In the genomic region with DNA sequence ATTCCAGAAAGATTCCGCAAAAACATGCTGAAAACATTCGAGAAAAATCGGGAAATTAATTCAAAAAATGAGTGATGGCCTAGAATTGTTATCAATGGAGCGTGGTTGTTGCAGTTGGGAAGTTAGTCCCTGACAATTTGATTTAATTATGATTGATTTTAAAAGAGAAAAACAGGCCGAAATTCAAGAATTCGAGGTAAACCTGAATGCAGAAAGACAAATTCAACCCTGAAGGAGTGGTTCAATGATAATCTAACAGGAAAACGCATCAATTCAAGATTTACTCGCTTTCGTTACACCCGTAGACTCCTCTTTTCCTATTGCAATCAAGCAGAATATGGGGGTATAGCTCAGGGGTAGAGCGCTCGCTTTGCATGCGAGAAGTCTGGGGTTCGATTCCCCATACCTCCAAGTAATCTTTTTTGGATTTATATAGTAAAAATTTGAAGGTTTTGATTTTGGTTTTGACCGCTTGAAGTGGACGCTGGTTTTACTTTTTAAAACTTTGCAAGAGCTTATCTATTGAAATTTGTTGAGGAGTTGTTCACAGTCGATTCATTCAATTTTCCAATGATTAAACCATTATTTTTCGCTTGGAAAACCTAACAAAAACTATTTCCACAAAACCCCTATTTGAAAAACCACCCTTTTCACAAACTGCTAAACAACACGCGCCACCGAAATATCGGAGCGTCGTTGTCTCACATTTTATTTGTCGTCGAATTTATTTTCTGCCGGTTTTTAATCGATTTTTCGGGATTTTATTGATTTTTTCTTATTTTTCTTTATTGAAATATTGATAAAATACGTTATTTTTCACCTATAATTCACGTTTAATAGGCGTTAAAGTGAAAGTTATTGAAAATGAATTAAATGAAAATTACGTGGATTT, we compare ENCODE assay signal across 5 worm cellular contexts.
TF ChIP-seq lines count a peak whose summit lies in the region.

No protein-coding gene starts in this region.

TF ChIP-seq in whole organism, L1 larva, 84 proteins besides CTCF, POLR2A, EP300 and RAD21 (continues in another document):
- TF ChIP-seq ceh-88 (GFP tag; IDR thresholded peaks at IDR 0.05; lab: Robert Waterston, UW) (no peak), F16B12.6 (tag; optimal IDR thresholded peaks at IDR 0.05; lab: Kevin White, UChicago) (peak; percentile 43), egl-13 (tag; optimal IDR thresholded peaks at IDR 0.05; lab: Kevin White, UChicago) (peak; percentile 67), tbx-2 (tag; optimal IDR thresholded peaks at IDR 0.05; lab: Kevin White, UChicago) (peak; percentile 85), ztf-11 (tag; optimal IDR thresholded peaks at IDR 0.05; lab: Kevin White, UChicago) (peak in 1 of 2 experiments; percentile 76), snu-23 (GFP tag; optimal IDR thresholded peaks at IDR 0.05; lab: Kevin White, UChicago) (peak; percentile 88), nhr-11 (tag; optimal IDR thresholded peaks at IDR 0.05; lab: Kevin White, UChicago) (peak; percentile 57), C34B4.2 (tag; optimal IDR thresholded peaks at IDR 0.05; lab: Kevin White, UChicago) (no peak), elt-3 (tag; optimal IDR thresholded peaks at IDR 0.05; lab: Kevin White, UChicago) (peak in 3 of 6 experiments; percentile 17 to 47 (median 40)), blmp-1 (tag; optimal IDR thresholded peaks at IDR 0.05; lab: Kevin White, UChicago) (peak; percentile 39), nhr-47 (tag; optimal IDR thresholded peaks at IDR 0.05; lab: Kevin White, UChicago) (peak; percentile 89), ceh-63 (GFP tag; optimal IDR thresholded peaks at IDR 0.05; lab: Kevin White, UChicago) (no peak), nhr-12 (tag; optimal IDR thresholded peaks at IDR 0.05; lab: Kevin White, UChicago) (no peak), fkh-10 (GFP tag; optimal IDR thresholded peaks at IDR 0.05; lab: Kevin White, UChicago) (no peak), pqm-1 (tag; optimal IDR thresholded peaks at IDR 0.05; lab: Kevin White, UChicago) (no peak), ceh-82 (tag; optimal IDR thresholded peaks at IDR 0.05; lab: Kevin White, UChicago) (peak; percentile 65 to 82 (median 74))

TF ChIP-seq in whole organism, L3 larva, 47 proteins besides CTCF, POLR2A, EP300 and RAD21 (continues in another document):
- TF ChIP-seq nfya-1 (tag; optimal IDR thresholded peaks at IDR 0.05; lab: Kevin White, UChicago; ENCODE audit: insufficient read depth) = peak; percentile 76
- peak; percentile 91 for TF ChIP-seq nhr-43 (tag; optimal IDR thresholded peaks at IDR 0.05; lab: Kevin White, UChicago; ENCODE audit: poor library complexity, severe bottlenecking)
- TF ChIP-seq unc-39 (tag; optimal IDR thresholded peaks at IDR 0.05; lab: Kevin White, UChicago) = no peak
- no peak for TF ChIP-seq nhr-67 (tag; optimal IDR thresholded peaks at IDR 0.05; lab: Kevin White, UChicago)
- TF ChIP-seq pqm-1 (tag; optimal IDR thresholded peaks at IDR 0.05; lab: Kevin White, UChicago) = peak; percentile 56
- no peak for TF ChIP-seq nhr-12 (tag; optimal IDR thresholded peaks at IDR 0.05; lab: Kevin White, UChicago)
- TF ChIP-seq tbx-2 (tag; optimal IDR thresholded peaks at IDR 0.05; lab: Kevin White, UChicago) = no peak
- TF ChIP-seq eor-1 (tag; optimal IDR thresholded peaks at IDR 0.05; lab: Kevin White, UChicago) = peak in 1 of 2 experiments; percentile 53
- TF ChIP-seq egl-5 (tag; optimal IDR thresholded peaks at IDR 0.05; lab: Kevin White, UChicago) = no peak
- peak; percentile 57 for TF ChIP-seq nhr-11 (tag; optimal IDR thresholded peaks at IDR 0.05; lab: Kevin White, UChicago)
- TF ChIP-seq elt-2 (tag; optimal IDR thresholded peaks at IDR 0.05; lab: Kevin White, UChicago) = peak; percentile 27
- TF ChIP-seq egl-27 (tag; optimal IDR thresholded peaks at IDR 0.05; lab: Kevin White, UChicago) = no peak
- no peak for TF ChIP-seq nhr-77 (tag; optimal IDR thresholded peaks at IDR 0.05; lab: Kevin White, UChicago)
- TF ChIP-seq skn-1 (tag; optimal IDR thresholded peaks at IDR 0.05; lab: Kevin White, UChicago) = peak; percentile 21
- no peak for TF ChIP-seq nhr-28 (tag; optimal IDR thresholded peaks at IDR 0.05; lab: Kevin White, UChicago)
- peak; percentile 13 for TF ChIP-seq jun-1 (tag; optimal IDR thresholded peaks at IDR 0.05; lab: Kevin White, UChicago)

TF ChIP-seq in whole organism, early embryonic, 17 proteins besides CTCF, POLR2A, EP300 and RAD21:
- TF ChIP-seq flt-1 (GFP tag; IDR thresholded peaks at IDR 0.05; lab: Robert Waterston, UW) (peak; percentile 66), tbx-37 (GFP tag; conservative IDR thresholded peaks at IDR 0.05; lab: Robert Waterston, UW) (peak; percentile 3; the same call in 1 of the 2 replicates), sea-1 (GFP tag; conservative IDR thresholded peaks at IDR 0.05; lab: Robert Waterston, UW) (0 out of 2 replicates have a peak, but pooled peaks have one; percentile 22), ceh-36 (tag; optimal IDR thresholded peaks at IDR 0.05; lab: Kevin White, UChicago) (peak; percentile 75), tra-4 (tag; optimal IDR thresholded peaks at IDR 0.05; lab: Kevin White, UChicago) (no peak), B0310.2 (tag; optimal IDR thresholded peaks at IDR 0.05; lab: Kevin White, UChicago) (peak; percentile 49), aly-1 (tag; optimal IDR thresholded peaks at IDR 0.05; lab: Kevin White, UChicago) (peak; percentile 63), hnd-1 (tag; optimal IDR thresholded peaks at IDR 0.05; lab: Kevin White, UChicago) (no peak), ceh-13 (GFP tag; optimal IDR thresholded peaks at IDR 0.05; lab: Kevin White, UChicago) (peak; percentile 66), scrt-1 (GFP tag; IDR thresholded peaks at IDR 0.05; lab: Robert Waterston, UW) (peak; percentile 71), tbx-11 (GFP tag; IDR thresholded peaks at IDR 0.05; lab: Robert Waterston, UW) (peak; percentile 72; the same call in 1 of the 2 replicates), hmbx-1 (tag; optimal IDR thresholded peaks at IDR 0.05; lab: Kevin White, UChicago) (no peak), hmg-4 (GFP tag; optimal IDR thresholded peaks at IDR 0.05; lab: Kevin White, UChicago) (peak; percentile 53), ets-7 (tag; optimal IDR thresholded peaks at IDR 0.05; lab: Kevin White, UChicago) (peak; percentile 17), pes-1 (GFP tag; IDR thresholded peaks at IDR 0.05; lab: Robert Waterston, UW) (peak; percentile 83), ama-1 (optimal IDR thresholded peaks at IDR 0.05; lab: Kevin White, UChicago) (no peak), F13C5.2 (tag; optimal IDR thresholded peaks at IDR 0.05; lab: Kevin White, UChicago) (no peak)
TF ChIP-seq in whole organism, early embryonic: peak in this region for 12.

TF ChIP-seq in whole organism, midembryonic, 9 proteins besides CTCF, POLR2A, EP300 and RAD21:
- TF ChIP-seq T22C8.4 (GFP tag; IDR thresholded peaks at IDR 0.05; lab: Robert Waterston, UW) (peak; percentile 56; the same call in 1 of the 2 replicates), ztf-29 (GFP tag; IDR thresholded peaks at IDR 0.05; lab: Robert Waterston, UW) (no peak; the same call in 1 of the 2 replicates), ztf-23 (GFP tag; IDR thresholded peaks at IDR 0.05; lab: Robert Waterston, UW) (0 out of 2 replicates have a peak, but pooled peaks have one; percentile 60), tab-1 (GFP tag; IDR thresholded peaks at IDR 0.05; lab: Robert Waterston, UW) (peak; percentile 74), cog-1 (tag; optimal IDR thresholded peaks at IDR 0.05; lab: Kevin White, UChicago) (peak; percentile 14), med-1 (GFP tag; optimal IDR thresholded peaks at IDR 0.05; lab: Kevin White, UChicago; ENCODE audit: insufficient read depth) (no peak), ref-1 (GFP tag; conservative IDR thresholded peaks at IDR 0.05; lab: Robert Waterston, UW) (no peak), flt-1 (GFP tag; IDR thresholded peaks at IDR 0.05; lab: Robert Waterston, UW) (peak; percentile 82), klf-2 (GFP tag; conservative IDR thresholded peaks at IDR 0.05; lab: Robert Waterston, UW) (0 out of 2 replicates have a peak, but pooled peaks have one; percentile 55)

TF ChIP-seq in whole organism, young adult, 124 proteins besides CTCF, POLR2A, EP300 and RAD21 (continues in another document):
- TF ChIP-seq hsf-1 (GFP tag; IDR thresholded peaks at IDR 0.05; lab: Robert Waterston, UW) (peak; percentile 97), aptf-2 (GFP tag; conservative IDR thresholded peaks at IDR 0.05; lab: Robert Waterston, UW) (0 out of 2 replicates have a peak, but pooled peaks have one; percentile 24), F23B12.7 (tag; optimal IDR thresholded peaks at IDR 0.05; lab: Kevin White, UChicago; ENCODE audit: insufficient read depth) (no peak), cebp-2 (GFP tag; IDR thresholded peaks at IDR 0.05; lab: Robert Waterston, UW) (peak; percentile 78; the same call in 1 of the 2 replicates), mcd-1 (GFP tag; IDR thresholded peaks at IDR 0.05; lab: Robert Waterston, UW) (peak; percentile 97), snpc-1.3 (tag; optimal IDR thresholded peaks at IDR 0.05; lab: Kevin White, UChicago; ENCODE audit: insufficient read depth) (peak; percentile 79), K12H6.12 (tag; optimal IDR thresholded peaks at IDR 0.05; lab: Kevin White, UChicago) (peak; percentile 72), hmg-1.2 (GFP tag; IDR thresholded peaks at IDR 0.05; lab: Robert Waterston, UW) (peak; percentile 44; the same call in 1 of the 2 replicates), efl-1 (GFP tag; optimal IDR thresholded peaks at IDR 0.05; lab: Kevin White, UChicago) (peak; percentile 39), dox-1 (GFP tag; IDR thresholded peaks at IDR 0.05; lab: Robert Waterston, UW) (peak; percentile 87), rcor-1 (GFP tag; IDR thresholded peaks at IDR 0.05; lab: Robert Waterston, UW) (peak; percentile 56), C17E4.6 (GFP tag; IDR thresholded peaks at IDR 0.05; lab: Robert Waterston, UW) (peak; percentile 52; the same call in 1 of the 2 replicates), nhr-90 (tag; optimal IDR thresholded peaks at IDR 0.05; lab: Kevin White, UChicago) (peak; percentile 76), snpc-4 (GFP tag; optimal IDR thresholded peaks at IDR 0.05; lab: Kevin White, UChicago) (no peak), snpc-4 (tag; optimal IDR thresholded peaks at IDR 0.05; lab: Kevin White, UChicago) (peak in 3 of 4 experiments; percentile 39 to 63 (median 54)), T26A5.8 (tag; optimal IDR thresholded peaks at IDR 0.05; lab: Kevin White, UChicago) (peak; percentile 33), attf-3 (GFP tag; conservative IDR thresholded peaks at IDR 0.05; lab: Robert Waterston, UW) (peak; percentile 90), ceh-58 (GFP tag; IDR thresholded peaks at IDR 0.05; lab: Robert Waterston, UW) (0 out of 2 replicates have a peak, but pooled peaks have one; percentile 77), ztf-6 (GFP tag; IDR thresholded peaks at IDR 0.05; lab: Robert Waterston, UW) (0 out of 2 replicates have a peak, but pooled peaks have one; percentile 6), bed-2 (GFP tag; IDR thresholded peaks at IDR 0.05; lab: Robert Waterston, UW) (0 out of 2 replicates have a peak, but pooled peaks have one; percentile 20), mel-28 (tag; optimal IDR thresholded peaks at IDR 0.05; lab: Kevin White, UChicago; ENCODE audit: borderline replicate concordance) (no peak), madf-3 (GFP tag; IDR thresholded peaks at IDR 0.05; lab: Robert Waterston, UW) (no peak), mxl-1 (tag; optimal IDR thresholded peaks at IDR 0.05; lab: Kevin White, UChicago) (peak; percentile 82), athp-1 (tag; optimal IDR thresholded peaks at IDR 0.05; lab: Kevin White, UChicago) (peak; percentile 82)
